Fruit fly (Drosophila melanogaster) S2 (cell line): Measurements from ENCODE around the gene CG7173.

Source experiments
- CG8478 ChIP-seq: fragments of >200 bp; optimal IDR thresholded peaks from 2 replicates; lab custom pipeline; 2018
- CTCF ChIP-seq, 2 experiments: fragments of >200 bp; optimal IDR thresholded peaks; 2 replicates each; lab custom pipeline; 2018

DNA sequence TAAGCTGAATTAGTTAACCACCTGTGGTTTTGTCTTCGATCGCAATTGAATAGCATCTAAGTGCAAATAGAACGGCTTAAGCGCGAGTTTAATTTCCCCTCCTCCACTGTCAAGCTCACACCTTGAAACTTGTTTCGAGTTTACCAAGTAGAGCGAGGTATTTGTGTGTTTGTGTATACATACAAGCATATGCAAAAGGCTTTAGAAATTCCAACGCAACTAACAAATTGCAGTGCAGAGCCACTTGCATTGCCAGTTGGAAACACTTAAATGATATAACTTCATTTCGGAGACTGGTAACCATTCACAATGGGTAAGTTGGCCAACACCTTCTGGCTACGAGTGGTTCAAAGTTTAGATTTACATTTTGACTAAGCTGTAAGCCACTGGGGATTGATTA is 50.1 kb downstream of the CG7173 start:
- TF ChIP-seq CTCF (optimal IDR thresholded peaks at IDR 0.05; lab: Kevin White, UChicago) (no peak), CG8478 (lab: Kevin White, UChicago) (no peak)
